Worm (Caenorhabditis elegans): ENCODE results near the gene ins-13.

Gene ins-13

ce11 chrII:5572082-5572746, 27.6 kb upstream of the ins-13 start:
- no peak for TF ChIP-seq ets-7 (tag; optimal IDR thresholded peaks at IDR 0.05)
- TF ChIP-seq ama-1 (optimal IDR thresholded peaks at IDR 0.05), result no peak

DNA sequence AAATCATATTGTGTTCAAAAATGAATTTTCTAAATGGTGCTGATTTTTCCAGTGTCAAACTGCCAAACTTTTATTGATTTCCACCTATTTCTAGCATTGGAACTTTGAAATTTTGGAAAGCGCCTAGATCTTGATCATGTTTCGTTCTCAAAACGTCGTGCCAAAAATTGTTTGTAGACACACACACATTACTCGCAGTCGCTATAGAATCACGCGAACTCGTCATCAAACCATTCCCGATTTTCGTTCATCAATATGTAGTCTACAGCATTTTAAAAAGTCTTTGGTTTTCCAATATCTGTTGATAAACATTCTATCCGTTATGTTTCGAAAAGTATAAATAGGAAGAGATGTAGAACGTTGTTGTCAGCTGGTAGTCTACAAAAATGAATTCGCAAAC, 25.6 kb upstream of the ins-13 start, which contains the start of the genes C17C3.1 and C17C3.15:
TSS of gene C17C3.1 (plus strand) at position 301 of the 400 bp plus-strand sequence.
TSS of gene C17C3.15 (plus strand) at position 383 of the 400 bp plus-strand sequence.
- TF ChIP-seq tbx-37 (GFP tag; conservative IDR thresholded peaks at IDR 0.05) (no peak), aly-1 (tag; optimal IDR thresholded peaks at IDR 0.05) (no peak), flt-1 (GFP tag; IDR thresholded peaks at IDR 0.05) (no peak), hnd-1 (tag; optimal IDR thresholded peaks at IDR 0.05) (no peak), pes-1 (GFP tag; IDR thresholded peaks at IDR 0.05) (no peak), scrt-1 (GFP tag; IDR thresholded peaks at IDR 0.05) (no peak), ets-7 (tag; optimal IDR thresholded peaks at IDR 0.05) (no peak), F13C5.2 (tag; optimal IDR thresholded peaks at IDR 0.05) (no peak), hmbx-1 (tag; optimal IDR thresholded peaks at IDR 0.05) (no peak), ceh-13 (GFP tag; optimal IDR thresholded peaks at IDR 0.05) (no peak), tbx-11 (GFP tag; IDR thresholded peaks at IDR 0.05) (no peak), B0310.2 (tag; optimal IDR thresholded peaks at IDR 0.05) (no peak), hmg-4 (GFP tag; optimal IDR thresholded peaks at IDR 0.05) (no peak), ama-1 (optimal IDR thresholded peaks at IDR 0.05) (no peak), tra-4 (tag; optimal IDR thresholded peaks at IDR 0.05) (no peak), sea-1 (GFP tag; conservative IDR thresholded peaks at IDR 0.05) (no peak), ceh-36 (tag; optimal IDR thresholded peaks at IDR 0.05) (no peak)

DNA sequence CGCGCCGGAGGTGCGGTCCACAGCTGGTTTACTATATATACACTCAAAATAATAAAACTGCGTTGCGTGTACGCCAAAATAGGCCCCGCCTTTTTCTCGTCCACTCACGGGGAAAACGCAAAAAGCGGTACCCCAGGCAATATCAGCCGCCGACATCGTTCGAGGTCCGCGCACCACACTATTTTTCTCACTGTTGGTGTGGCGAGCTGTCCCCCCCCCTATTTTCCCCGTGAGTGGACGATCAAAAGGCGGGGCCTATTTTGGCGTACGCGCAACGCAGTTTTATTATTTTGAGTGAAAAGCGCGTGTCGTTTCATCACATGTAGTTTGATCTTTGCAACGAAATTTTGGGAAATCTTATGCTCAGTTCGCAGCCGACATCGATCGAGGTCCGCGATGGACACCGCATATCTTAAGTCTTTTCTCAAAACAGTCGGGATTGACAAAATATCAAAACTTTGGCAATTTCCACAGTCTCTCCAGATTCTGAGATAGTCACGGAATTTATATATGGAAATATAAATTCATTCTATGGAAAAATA, 20.5 kb upstream of the ins-13 start:
- TF ChIP-seq pes-1 (GFP tag; IDR thresholded peaks at IDR 0.05) (no peak), sea-1 (GFP tag; conservative IDR thresholded peaks at IDR 0.05) (0 out of 2 replicates have a peak, but pooled peaks have one; percentile 23)

DNA sequence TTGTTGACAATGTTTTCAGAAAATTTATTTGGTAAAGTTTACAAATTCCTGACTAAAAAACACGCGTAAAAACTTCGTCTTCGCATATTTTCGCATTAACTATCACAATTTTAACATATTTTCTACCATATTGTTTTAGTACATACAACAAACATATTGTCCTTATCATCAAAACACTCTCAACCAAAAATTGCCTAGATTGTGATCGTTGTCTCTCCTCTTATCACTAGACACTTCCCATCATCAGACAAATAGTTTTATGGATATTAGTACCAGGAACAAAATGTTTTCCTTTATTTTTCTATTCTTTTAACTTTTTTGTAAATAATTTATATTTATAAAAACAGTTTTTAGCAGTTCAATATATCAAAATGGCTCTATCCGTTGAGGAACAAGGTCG, 16.7 kb upstream of the ins-13 start, which contains the start of gene C17C3.3:
TSS of gene C17C3.3 (plus strand) at position 346 of the 400 bp plus-strand sequence.
- TF ChIP-seq aly-1 (tag; optimal IDR thresholded peaks at IDR 0.05) (no peak), ceh-13 (GFP tag; optimal IDR thresholded peaks at IDR 0.05) (no peak), tra-4 (tag; optimal IDR thresholded peaks at IDR 0.05) (no peak), B0310.2 (tag; optimal IDR thresholded peaks at IDR 0.05) (no peak), ets-7 (tag; optimal IDR thresholded peaks at IDR 0.05) (no peak), hmg-4 (GFP tag; optimal IDR thresholded peaks at IDR 0.05) (no peak), F13C5.2 (tag; optimal IDR thresholded peaks at IDR 0.05) (no peak), ama-1 (optimal IDR thresholded peaks at IDR 0.05) (no peak), hnd-1 (tag; optimal IDR thresholded peaks at IDR 0.05) (no peak), scrt-1 (GFP tag; IDR thresholded peaks at IDR 0.05) (no peak), tbx-37 (GFP tag; conservative IDR thresholded peaks at IDR 0.05) (no peak), ceh-36 (tag; optimal IDR thresholded peaks at IDR 0.05) (no peak), sea-1 (GFP tag; conservative IDR thresholded peaks at IDR 0.05) (no peak), hmbx-1 (tag; optimal IDR thresholded peaks at IDR 0.05) (no peak), pes-1 (GFP tag; IDR thresholded peaks at IDR 0.05) (no peak), flt-1 (GFP tag; IDR thresholded peaks at IDR 0.05) (no peak), tbx-11 (GFP tag; IDR thresholded peaks at IDR 0.05) (no peak)

ce11 chrII:5557134-5557533, 12.5 kb upstream of the ins-13 start:
- TF ChIP-seq scrt-1 (GFP tag; IDR thresholded peaks at IDR 0.05), result no peak
- TF ChIP-seq ceh-36 (tag; optimal IDR thresholded peaks at IDR 0.05), result no peak
- no peak for TF ChIP-seq hmg-4 (GFP tag; optimal IDR thresholded peaks at IDR 0.05)
- TF ChIP-seq F13C5.2 (tag; optimal IDR thresholded peaks at IDR 0.05), result no peak
- TF ChIP-seq ceh-13 (GFP tag; optimal IDR thresholded peaks at IDR 0.05), result no peak
- no peak for TF ChIP-seq hnd-1 (tag; optimal IDR thresholded peaks at IDR 0.05)
- TF ChIP-seq tbx-11 (GFP tag; IDR thresholded peaks at IDR 0.05), result no peak
- TF ChIP-seq tra-4 (tag; optimal IDR thresholded peaks at IDR 0.05), result no peak
- no peak for TF ChIP-seq ama-1 (optimal IDR thresholded peaks at IDR 0.05)
- TF ChIP-seq B0310.2 (tag; optimal IDR thresholded peaks at IDR 0.05), result no peak
- TF ChIP-seq flt-1 (GFP tag; IDR thresholded peaks at IDR 0.05), result no peak
- no peak for TF ChIP-seq ets-7 (tag; optimal IDR thresholded peaks at IDR 0.05)
- no peak for TF ChIP-seq tbx-37 (GFP tag; conservative IDR thresholded peaks at IDR 0.05)
- no peak for TF ChIP-seq pes-1 (GFP tag; IDR thresholded peaks at IDR 0.05)
- no peak for TF ChIP-seq sea-1 (GFP tag; conservative IDR thresholded peaks at IDR 0.05)
- TF ChIP-seq aly-1 (tag; optimal IDR thresholded peaks at IDR 0.05), result no peak
- no peak for TF ChIP-seq hmbx-1 (tag; optimal IDR thresholded peaks at IDR 0.05)

- TF ChIP-seq tra-4 (tag; optimal IDR thresholded peaks at IDR 0.05), result no peak
- no peak for TF ChIP-seq hmg-4 (GFP tag; optimal IDR thresholded peaks at IDR 0.05)
- TF ChIP-seq ets-7 (tag; optimal IDR thresholded peaks at IDR 0.05), result no peak
- no peak for TF ChIP-seq ama-1 (optimal IDR thresholded peaks at IDR 0.05)
- no peak for TF ChIP-seq ceh-13 (GFP tag; optimal IDR thresholded peaks at IDR 0.05)
- no peak for TF ChIP-seq scrt-1 (GFP tag; IDR thresholded peaks at IDR 0.05)
- TF ChIP-seq B0310.2 (tag; optimal IDR thresholded peaks at IDR 0.05), result no peak
Measured at ce11 chrII:5556431-5556830, 11.8 kb upstream of the ins-13 start, which contains the start of gene ins-11. ins-11 (plus strand) TSS chrII:5556731.

ce11 chrII:5555522-5555921, 10.9 kb upstream of the ins-13 start:
- TF ChIP-seq ets-7 (tag; optimal IDR thresholded peaks at IDR 0.05) (no peak), B0310.2 (tag; optimal IDR thresholded peaks at IDR 0.05) (no peak), scrt-1 (GFP tag; IDR thresholded peaks at IDR 0.05) (no peak), ama-1 (optimal IDR thresholded peaks at IDR 0.05) (no peak), tbx-37 (GFP tag; conservative IDR thresholded peaks at IDR 0.05) (no peak), ceh-13 (GFP tag; optimal IDR thresholded peaks at IDR 0.05) (no peak), tra-4 (tag; optimal IDR thresholded peaks at IDR 0.05) (no peak), ceh-36 (tag; optimal IDR thresholded peaks at IDR 0.05) (no peak), hmg-4 (GFP tag; optimal IDR thresholded peaks at IDR 0.05) (no peak), aly-1 (tag; optimal IDR thresholded peaks at IDR 0.05) (no peak), hnd-1 (tag; optimal IDR thresholded peaks at IDR 0.05) (no peak), flt-1 (GFP tag; IDR thresholded peaks at IDR 0.05) (no peak), hmbx-1 (tag; optimal IDR thresholded peaks at IDR 0.05) (no peak), F13C5.2 (tag; optimal IDR thresholded peaks at IDR 0.05) (no peak), tbx-11 (GFP tag; IDR thresholded peaks at IDR 0.05) (no peak), pes-1 (GFP tag; IDR thresholded peaks at IDR 0.05) (no peak)

All from whole organism, early embryonic.